Worm (Caenorhabditis elegans): Measurements from ENCODE around the gene nspe-1.
A peak's percentile ranks its signal among the peaks of the same experiment; 100 is the strongest.

nspe-1 gene

ce11 chrII:12608653-12609052 lies 12.0 kb downstream of the nspe-1 start, which contains the start of gene Y38E10A.9:
Y38E10A.9 (plus strand) TSS chrII:12608953.
- no peak for TF ChIP-seq ceh-90 (tag; optimal IDR thresholded peaks at IDR 0.05)
- TF ChIP-seq F16B12.6 (tag; optimal IDR thresholded peaks at IDR 0.05), result no peak
- no peak for TF ChIP-seq fos-1 (tag; optimal IDR thresholded peaks at IDR 0.05)
- no peak for TF ChIP-seq lin-39 (tag; optimal IDR thresholded peaks at IDR 0.05)
- TF ChIP-seq ces-1 (GFP tag; optimal IDR thresholded peaks at IDR 0.05), result no peak
- TF ChIP-seq lin-13 (GFP tag; optimal IDR thresholded peaks at IDR 0.05), result no peak
- no peak for TF ChIP-seq mab-9 (GFP tag; IDR thresholded peaks at IDR 0.05)
- no peak for TF ChIP-seq mdl-1 (tag; optimal IDR thresholded peaks at IDR 0.05)

- TF ChIP-seq irx-1 (tag; optimal IDR thresholded peaks at IDR 0.05) (no peak), nhr-77 (tag; optimal IDR thresholded peaks at IDR 0.05) (no peak), ceh-63 (GFP tag; optimal IDR thresholded peaks at IDR 0.05) (no peak), C04F5.9 (tag; optimal IDR thresholded peaks at IDR 0.05) (no peak), dsc-1 (tag; optimal IDR thresholded peaks at IDR 0.05) (peak; percentile 19)
These were observed 13.8 kb downstream of the nspe-1 start, which contains the start of gene Y38E10A.8 for ce11 chrII:12606900-12607299. Y38E10A.8 (plus strand) TSS chrII:12607200.

ce11 chrII:12606108-12606507 lies 14.6 kb downstream of the nspe-1 start:
- TF ChIP-seq ceh-88 (GFP tag; IDR thresholded peaks at IDR 0.05), result no peak

DNA sequence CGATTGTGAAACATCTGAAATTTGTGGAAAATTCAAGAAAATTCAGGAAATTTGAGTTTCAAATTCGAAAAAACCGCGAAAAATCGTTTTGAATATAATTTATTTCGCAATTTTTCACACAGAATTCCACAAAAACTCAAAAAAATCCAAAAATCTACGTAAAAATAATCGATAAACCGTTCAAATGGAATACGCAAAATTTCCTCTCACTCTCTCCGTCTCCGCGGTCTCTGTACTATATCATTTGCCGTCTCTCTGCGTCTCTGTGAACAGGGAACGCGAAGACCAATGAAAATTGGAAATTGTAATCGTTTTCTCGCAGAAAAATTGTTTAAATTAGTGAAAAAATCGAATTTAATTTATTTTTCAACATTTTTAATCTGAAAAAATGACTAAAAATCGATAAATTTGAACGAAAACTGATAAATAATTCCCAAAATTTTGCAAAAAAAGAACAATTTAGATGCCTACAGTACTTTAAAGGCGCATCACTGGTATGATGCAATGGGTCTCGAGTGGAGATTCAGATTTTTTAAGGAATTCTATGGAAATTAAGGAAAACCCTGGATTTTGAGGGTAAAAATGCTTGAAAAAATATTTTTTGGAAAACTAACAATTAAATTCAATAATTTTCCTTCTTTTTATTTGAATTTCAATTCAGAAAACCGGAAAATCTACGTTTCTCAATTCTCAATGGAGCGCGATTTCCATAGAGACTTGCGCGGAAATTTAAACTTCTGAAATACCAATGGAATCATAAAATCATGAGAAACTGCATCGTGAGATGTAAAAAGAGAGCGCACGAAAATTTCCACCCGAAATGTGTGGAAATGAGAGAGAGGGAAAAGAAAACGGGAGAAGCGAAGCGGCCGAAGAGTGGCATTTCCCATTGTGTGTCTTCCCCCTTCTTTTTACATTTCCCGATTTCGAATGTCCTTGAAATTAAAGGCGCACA lies 16.7 kb downstream of the nspe-1 start, which contains the start of the genes ceh-100 and lips-15:
ceh-100 (minus strand) TSS at position 14 of the 955 bp plus-strand sequence.
lips-15 (plus strand) TSS at position 720 of the 955 bp plus-strand sequence.
- TF ChIP-seq dpl-1 (GFP tag; optimal IDR thresholded peaks at IDR 0.05), result peak; percentile 13 to 70 (median 45)
- no peak for TF ChIP-seq mef-2 (tag; optimal IDR thresholded peaks at IDR 0.05)
- TF ChIP-seq nhr-84 (tag; optimal IDR thresholded peaks at IDR 0.05), result no peak
- TF ChIP-seq efl-1 (optimal IDR thresholded peaks at IDR 0.05), result peak; percentile 64 to 71
- TF ChIP-seq efl-1 (GFP tag; optimal IDR thresholded peaks at IDR 0.05 in 1 of 2), result peak; percentile 74 to 94
- peak; percentile 62 for TF ChIP-seq nhr-85 (tag)
- no peak for TF ChIP-seq hlh-4 (tag; optimal IDR thresholded peaks at IDR 0.05)
- no peak for TF ChIP-seq fos-1 (tag; optimal IDR thresholded peaks at IDR 0.05)
- no peak for TF ChIP-seq fkh-10 (GFP tag; optimal IDR thresholded peaks at IDR 0.05)
- peak; percentile 33 for TF ChIP-seq mep-1 (tag; optimal IDR thresholded peaks at IDR 0.05)
- TF ChIP-seq unc-30 (tag; optimal IDR thresholded peaks at IDR 0.05), result no peak
- TF ChIP-seq isw-1 (GFP tag; IDR thresholded peaks at IDR 0.05), result no peak
- no peak for TF ChIP-seq F16B12.6 (tag; optimal IDR thresholded peaks at IDR 0.05)
- no peak for TF ChIP-seq dsc-1 (tag; optimal IDR thresholded peaks at IDR 0.05)
- TF ChIP-seq lin-35 (GFP tag; optimal IDR thresholded peaks at IDR 0.05), result peak; percentile 8 to 65
- peak; percentile 8 for TF ChIP-seq C16A3.4 (tag; optimal IDR thresholded peaks at IDR 0.05)
- TF ChIP-seq ztf-4 (tag; optimal IDR thresholded peaks at IDR 0.05), result no peak
- no peak for TF ChIP-seq vab-15 (tag; optimal IDR thresholded peaks at IDR 0.05)
- no peak for TF ChIP-seq ceh-8 (GFP tag; optimal IDR thresholded peaks at IDR 0.05)
- TF ChIP-seq C34B4.2 (tag; optimal IDR thresholded peaks at IDR 0.05), result no peak
- TF ChIP-seq hlh-17 (GFP tag; optimal IDR thresholded peaks at IDR 0.05; ENCODE audit: borderline replicate concordance), result no peak
- TF ChIP-seq elt-2 (tag; optimal IDR thresholded peaks at IDR 0.05), result no peak
- no peak for TF ChIP-seq grh-1 (GFP tag; IDR thresholded peaks at IDR 0.05)
- TF ChIP-seq ces-1 (GFP tag; optimal IDR thresholded peaks at IDR 0.05), result no peak
- TF ChIP-seq nhr-28 (tag; optimal IDR thresholded peaks at IDR 0.05), result no peak
- TF ChIP-seq elt-3 (tag; optimal IDR thresholded peaks at IDR 0.05), result peak in 1 of 6 experiments; percentile 16
- TF ChIP-seq rnt-1 (tag; optimal IDR thresholded peaks at IDR 0.05), result no peak
- TF ChIP-seq lin-15B (tag; optimal IDR thresholded peaks at IDR 0.05), result peak; percentile 76
- TF ChIP-seq Y116A8C.19 (tag; optimal IDR thresholded peaks at IDR 0.05; ENCODE audit: borderline replicate concordance), result no peak
- no peak for TF ChIP-seq mab-9 (GFP tag; IDR thresholded peaks at IDR 0.05)
- TF ChIP-seq nhr-90 (tag; optimal IDR thresholded peaks at IDR 0.05; ENCODE audit: poor library complexity), result no peak
- no peak for TF ChIP-seq unc-98 (GFP tag; IDR thresholded peaks at IDR 0.05)
- TF ChIP-seq aly-2 (tag; optimal IDR thresholded peaks at IDR 0.05), result no peak
- TF ChIP-seq lin-13 (GFP tag; optimal IDR thresholded peaks at IDR 0.05), result peak; percentile 5
- TF ChIP-seq sox-4 (tag; optimal IDR thresholded peaks at IDR 0.05), result no peak
- TF ChIP-seq ama-1 (optimal IDR thresholded peaks at IDR 0.05), result no peak
- TF ChIP-seq nhr-237 (tag; optimal IDR thresholded peaks at IDR 0.05), result no peak

Measured in whole organism, L1 larva.